Worm (Caenorhabditis elegans): ENCODE results near the gene Y16B4A.2.

- TF ChIP-seq ama-1 (optimal IDR thresholded peaks at IDR 0.05), result no peak
- TF ChIP-seq B0310.2 (tag; optimal IDR thresholded peaks at IDR 0.05), result no peak
- no peak for TF ChIP-seq tbx-37 (GFP tag; conservative IDR thresholded peaks at IDR 0.05)
- no peak for TF ChIP-seq hmbx-1 (tag; optimal IDR thresholded peaks at IDR 0.05)
These were observed 19.7 kb downstream of the Y16B4A.2 start, which contains the start of gene C05G5.3 for ce11 chrX:14751911-14752310.
